Worm (Caenorhabditis elegans) whole organism, L1 larva: ENCODE measurements around the gene F53F4.11.

Experiments
- C04F5.9 ChIP-seq: sonication (generic microtip); optimal IDR thresholded peaks from 2 replicates; lab custom pipeline; 2016; ENCODE audit warnings: missing genetic modification characterization, missing compliant biosample characterization
- C16A3.4 ChIP-seq: fragments of 150-350 bp; optimal IDR thresholded peaks from 2 replicates; lab custom pipeline; 2014; ENCODE audit warnings: missing biosample characterization, missing genetic modification characterization
- alr-1 ChIP-seq: fragments of 200-800 bp; sonication (Bioruptor generic); optimal IDR thresholded peaks from 2 replicates; lab custom pipeline; 2018; ENCODE audit warnings: borderline replicate concordance, mild to moderate bottlenecking, missing genetic modification characterization, missing compliant biosample characterization
- aly-2 ChIP-seq: fragments of 150-350 bp; optimal IDR thresholded peaks from 2 replicates; lab custom pipeline; 2014; ENCODE audit warnings: missing biosample characterization, missing genetic modification characterization
- ama-1 ChIP-seq: fragments of 150-350 bp; optimal IDR thresholded peaks from 2 replicates; lab custom pipeline; 2014
- blmp-1 ChIP-seq: fragments of 150-350 bp; optimal IDR thresholded peaks from 2 replicates; lab custom pipeline; 2014; ENCODE audit warnings: missing biosample characterization, missing genetic modification characterization
- ceh-8 ChIP-seq: fragments of 200-800 bp; sonication (Bioruptor generic); optimal IDR thresholded peaks from 2 replicates; lab custom pipeline; 2018; ENCODE audit warnings: mild to moderate bottlenecking, missing genetic modification characterization, moderate library complexity, missing compliant biosample characterization
- ceh-90 ChIP-seq: sonication (generic microtip); optimal IDR thresholded peaks from 2 replicates; lab custom pipeline; 2016; ENCODE audit warnings: missing genetic modification characterization, missing compliant biosample characterization
- efl-1 ChIP-seq, 4 experiments: fragments of 150-350 bp; optimal IDR thresholded peaks in 3 of 4; peaks in 1 of 4; 1 replicate in 1 of 4; 2 replicates in 3 of 4; lab custom pipeline; 2014; ENCODE audit warnings: missing biosample characterization in 2 of 4, missing genetic modification characterization in 2 of 4, missing genetic modification reagents in 2 of 4
- efl-3 ChIP-seq: fragments of 200-800 bp; sonication (Bioruptor generic); optimal IDR thresholded peaks from 2 replicates; lab custom pipeline; 2018; ENCODE audit warnings: mild to moderate bottlenecking, missing genetic modification characterization, missing compliant biosample characterization
- egl-13 ChIP-seq: sonication (generic microtip); optimal IDR thresholded peaks from 2 replicates; lab custom pipeline; 2016; ENCODE audit warnings: missing genotype, missing genetic modification reagents, missing genetic modification characterization, missing compliant biosample characterization
- elt-2 ChIP-seq: sonication (generic microtip); optimal IDR thresholded peaks from 2 replicates; lab custom pipeline; 2016; ENCODE audit warnings: missing genetic modification characterization, mild to moderate bottlenecking, inconsistent platforms, missing compliant biosample characterization, missing genetic modification reagents
- elt-3 ChIP-seq, 6 experiments: fragments of 150-350 bp in 1 of 6; sonication (generic microtip); optimal IDR thresholded peaks; 2 replicates each; lab custom pipeline; 2017 to 2018; ENCODE audit warnings: missing biosample characterization in 6 of 6, missing genetic modification characterization in 6 of 6, inconsistent platforms in 1 of 6
- fkh-8 ChIP-seq: sonication (generic microtip); optimal IDR thresholded peaks from 2 replicates; lab custom pipeline; 2016; ENCODE audit warnings: mild to moderate bottlenecking, missing genetic modification characterization, missing compliant biosample characterization
- fos-1 ChIP-seq: fragments of 150-350 bp; optimal IDR thresholded peaks from 2 replicates; lab custom pipeline; 2014; ENCODE audit warnings: missing biosample characterization, missing genetic modification characterization
- lin-14 ChIP-seq: fragments of 200-800 bp; sonication (Bioruptor generic); optimal IDR thresholded peaks from 2 replicates; lab custom pipeline; 2018; ENCODE audit warnings: mild to moderate bottlenecking, missing genetic modification characterization, moderate library complexity, missing compliant biosample characterization
- lin-15B ChIP-seq: fragments of 150-350 bp; sonication (generic microtip); optimal IDR thresholded peaks from 3 replicates; lab custom pipeline; 2014; ENCODE audit warnings: missing biosample characterization, missing genetic modification characterization
- mab-9 ChIP-seq: fragments of 200-800 bp; sonication (Bioruptor generic); IDR thresholded peaks from 2 replicates; pipeline ENCODE4 v1.3.6; 2022; ENCODE audit warnings: missing genetic modification reagents, missing genetic modification characterization, missing compliant biosample characterization
- nhr-47 ChIP-seq: sonication (generic microtip); optimal IDR thresholded peaks from 2 replicates; lab custom pipeline; 2016; ENCODE audit warnings: mild to moderate bottlenecking, missing genetic modification characterization, moderate library complexity, missing compliant biosample characterization
- nhr-71 ChIP-seq: sonication (generic microtip); optimal IDR thresholded peaks from 2 replicates; lab custom pipeline; 2016; ENCODE audit warnings: mild to moderate bottlenecking, missing genetic modification characterization, moderate library complexity, missing compliant biosample characterization
- nhr-85 ChIP-seq: sonication (generic microtip); peaks from one replicate; lab custom pipeline; 2016; ENCODE audit warnings: missing genetic modification characterization, inconsistent platforms, missing compliant biosample characterization
- nhr-90 ChIP-seq: sonication (generic microtip); optimal IDR thresholded peaks from 2 replicates; lab custom pipeline; 2016; ENCODE audit warnings: mild to moderate bottlenecking, missing genetic modification characterization, missing compliant biosample characterization; ENCODE audit not compliant: poor library complexity
- pax-3 ChIP-seq: fragments of 200-800 bp; sonication (Bioruptor generic); optimal IDR thresholded peaks from 2 replicates; lab custom pipeline; 2018; ENCODE audit warnings: mild to moderate bottlenecking, missing genetic modification characterization, moderate library complexity, missing compliant biosample characterization
- skn-1 ChIP-seq: fragments of 150-350 bp; optimal IDR thresholded peaks from 2 replicates; lab custom pipeline; 2014; ENCODE audit warnings: missing biosample characterization, missing genetic modification characterization
- snu-23 ChIP-seq: sonication (generic microtip); optimal IDR thresholded peaks from 2 replicates; lab custom pipeline; 2016; ENCODE audit warnings: missing genetic modification characterization, missing compliant biosample characterization
- sox-4 ChIP-seq: sonication (generic microtip); optimal IDR thresholded peaks from 2 replicates; lab custom pipeline; 2016; ENCODE audit warnings: missing genetic modification characterization, missing compliant biosample characterization
- unc-130 ChIP-seq: fragments of 150-350 bp; optimal IDR thresholded peaks from 2 replicates; lab custom pipeline; 2017; ENCODE audit warnings: missing biosample characterization, missing genetic modification characterization, inconsistent platforms
- unc-30 ChIP-seq: sonication (generic microtip); optimal IDR thresholded peaks from 2 replicates; lab custom pipeline; 2017; ENCODE audit warnings: missing biosample characterization, missing genetic modification characterization
- unc-86 ChIP-seq: sonication (generic microtip); optimal IDR thresholded peaks from 2 replicates; lab custom pipeline; 2016; ENCODE audit warnings: missing genetic modification characterization, missing compliant biosample characterization
- unc-98 ChIP-seq: fragments of 200-800 bp; sonication (Bioruptor generic); IDR thresholded peaks from 2 replicates; pipeline ENCODE4 v1.3.6; 2022; ENCODE audit warnings: missing genetic modification characterization, missing compliant biosample characterization
- vab-15 ChIP-seq: sonication (generic microtip); optimal IDR thresholded peaks from 2 replicates; lab custom pipeline; 2017; ENCODE audit warnings: missing genotype, mild to moderate bottlenecking, missing genetic modification characterization, missing compliant biosample characterization
- xbp-1 ChIP-seq: sonication (generic microtip); optimal IDR thresholded peaks from 2 replicates; lab custom pipeline; 2016; ENCODE audit warnings: missing genetic modification characterization, missing compliant biosample characterization
- ztf-11 ChIP-seq, 2 experiments: sonication (generic microtip); optimal IDR thresholded peaks; 2 replicates each; lab custom pipeline; 2016 to 2017; ENCODE audit warnings: missing genetic modification characterization in 2 of 2, missing biosample characterization in 1 of 2, missing compliant biosample characterization in 1 of 2
- ztf-4 ChIP-seq: fragments of 150-350 bp; optimal IDR thresholded peaks from 2 replicates; lab custom pipeline; 2014; ENCODE audit warnings: missing biosample characterization, missing genetic modification characterization

The F53F4.11 gene

ce11 chrV:13624424-13624823 is at the start of gene F53F4.11:
F53F4.11 (minus strand) TSS chrV:13624524.
- TF ChIP-seq nhr-90 (tag; lab: Kevin White, UChicago) (no peak), xbp-1 (tag; lab: Kevin White, UChicago) (no peak), sox-4 (tag; lab: Kevin White, UChicago) (no peak), elt-2 (tag; lab: Kevin White, UChicago) (no peak), unc-130 (tag; lab: Kevin White, UChicago) (no peak), fkh-8 (tag; lab: Kevin White, UChicago) (no peak), ama-1 (lab: Kevin White, UChicago) (no peak), lin-14 (GFP tag; lab: Kevin White, UChicago) (no peak)
- TF ChIP-seq, all 84 proteins: peak for 0

ce11 chrV:13671911-13672639 is 47.8 kb upstream of the F53F4.11 start, which contains the start of the genes mip-2 and F58G11.4:
mip-2 (minus strand) TSS chrV:13671958.
F58G11.4 (plus strand) TSS chrV:13672589.
- TF ChIP-seq nhr-47 (tag; lab: Kevin White, UChicago), result no peak
- no peak for TF ChIP-seq efl-1 (optimal IDR thresholded peaks at IDR 0.05; lab: Kevin White, UChicago)
- TF ChIP-seq efl-1 (GFP tag; optimal IDR thresholded peaks at IDR 0.05 in 1 of 2; lab: Kevin White, UChicago), result peak in 1 of 2 experiments; percentile 84

DNA sequence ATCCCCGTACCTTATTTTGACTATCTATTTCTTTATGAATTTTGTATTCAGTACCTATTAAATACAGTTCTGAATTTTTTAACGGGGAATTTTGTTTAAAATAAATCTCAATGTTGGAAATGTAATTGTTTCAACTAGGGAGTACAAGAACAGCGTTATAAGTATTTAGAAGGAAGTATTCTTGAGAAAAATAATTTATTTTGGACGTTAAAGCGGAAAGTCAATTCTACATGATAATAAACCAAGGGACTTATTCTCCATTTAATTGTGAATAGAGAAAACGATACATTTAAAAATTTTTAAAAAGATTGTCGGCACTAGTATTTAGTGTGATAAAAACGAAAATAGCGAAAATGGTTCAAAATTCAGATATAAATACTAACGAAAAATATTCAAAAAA is 44.8 kb upstream of the F53F4.11 start:
- TF ChIP-seq blmp-1 (tag; lab: Kevin White, UChicago), result no peak
- TF ChIP-seq vab-15 (tag; lab: Kevin White, UChicago), result no peak
- TF ChIP-seq snu-23 (GFP tag; lab: Kevin White, UChicago), result no peak
- no peak for TF ChIP-seq unc-98
- no peak for TF ChIP-seq xbp-1 (tag; lab: Kevin White, UChicago)
- no peak for TF ChIP-seq nhr-85 (tag; lab: Kevin White, UChicago)
- TF ChIP-seq mab-9 (GFP tag; lab: Robert Waterston, UW), result no peak
- TF ChIP-seq pax-3 (tag; lab: Kevin White, UChicago), result no peak
- TF ChIP-seq C04F5.9 (tag; lab: Kevin White, UChicago), result no peak
- TF ChIP-seq lin-14 (GFP tag; lab: Kevin White, UChicago), result no peak
- TF ChIP-seq nhr-71 (tag; lab: Kevin White, UChicago), result no peak
- TF ChIP-seq lin-15B (tag; lab: Kevin White, UChicago), result no peak
- no peak for TF ChIP-seq ztf-11 (tag; optimal IDR thresholded peaks at IDR 0.05; lab: Kevin White, UChicago)
- TF ChIP-seq fos-1 (tag; lab: Kevin White, UChicago), result no peak
- TF ChIP-seq skn-1 (tag; lab: Kevin White, UChicago), result no peak

- TF ChIP-seq efl-3 (GFP tag; lab: Kevin White, UChicago), result no peak
- no peak for TF ChIP-seq alr-1 (tag; lab: Kevin White, UChicago)
- no peak for TF ChIP-seq unc-130 (tag; lab: Kevin White, UChicago)
- no peak for TF ChIP-seq nhr-85 (tag; lab: Kevin White, UChicago)
- no peak for TF ChIP-seq unc-98
- TF ChIP-seq unc-86 (tag; lab: Kevin White, UChicago), result no peak
- TF ChIP-seq elt-3 (tag; optimal IDR thresholded peaks at IDR 0.05; lab: Kevin White, UChicago), result no peak
- no peak for TF ChIP-seq unc-30 (tag; lab: Kevin White, UChicago)
- TF ChIP-seq vab-15 (tag; lab: Kevin White, UChicago), result no peak
- no peak for TF ChIP-seq ceh-8 (GFP tag; lab: Kevin White, UChicago)
- TF ChIP-seq egl-13 (tag; lab: Kevin White, UChicago), result no peak
- TF ChIP-seq aly-2 (tag; lab: Kevin White, UChicago), result no peak
- TF ChIP-seq C16A3.4 (tag; lab: Kevin White, UChicago), result no peak
- no peak for TF ChIP-seq nhr-71 (tag; lab: Kevin White, UChicago)
- TF ChIP-seq ztf-4 (tag; lab: Kevin White, UChicago), result no peak
- no peak for TF ChIP-seq ceh-90 (tag; lab: Kevin White, UChicago)
Observed at ce11 chrV:13668337-13668736, 44.0 kb upstream of the F53F4.11 start.
